Fruit fly (Drosophila melanogaster) whole organism, embryonic: ENCODE data around the gene Invadolysin.

Experiments
- Aef1 ChIP-seq: fragments of 200-800 bp; sonication (Bioruptor generic); IDR thresholded peaks from 3 replicates; pipeline ENCODE4 v1.3.6; 2022; ENCODE audit warnings: missing biosample characterization, missing genetic modification characterization
- Atf3 ChIP-seq: fragments of 200-800 bp; sonication (Bioruptor generic); optimal IDR thresholded peaks from 3 replicates; lab custom pipeline; 2016; ENCODE audit warnings: missing biosample characterization, missing genetic modification characterization
- C15 ChIP-seq: fragments of 200-800 bp; sonication (Bioruptor generic); IDR thresholded peaks from 3 replicates; pipeline ENCODE4 v1.3.6; 2022; ENCODE audit warnings: missing biosample characterization, missing genetic modification characterization
- CG10147 ChIP-seq: fragments of 200-800 bp; sonication (Bioruptor generic); optimal IDR thresholded peaks from 2 replicates; lab custom pipeline; 2019; ENCODE audit warnings: missing biosample characterization, mild to moderate bottlenecking, missing genetic modification characterization, moderate library complexity
- CG10321 ChIP-seq: fragments of 200-800 bp; sonication (Bioruptor generic); IDR thresholded peaks from 2 replicates; pipeline ENCODE4 v1.3.6; 2022; ENCODE audit warnings: missing biosample characterization, missing genetic modification characterization
- CG11247 ChIP-seq: fragments of 200-800 bp; sonication (Bioruptor generic); IDR thresholded peaks from 2 replicates; pipeline ENCODE4 v1.3.6; 2022; ENCODE audit warnings: missing biosample characterization, missing genetic modification characterization
- CG11504 ChIP-seq: fragments of 200-800 bp; sonication (Bioruptor generic); optimal IDR thresholded peaks from 3 replicates; lab custom pipeline; 2019; ENCODE audit warnings: missing biosample characterization, mild to moderate bottlenecking, missing genetic modification characterization, moderate library complexity
- CG11560 ChIP-seq: fragments of 200-800 bp; sonication (Bioruptor generic); IDR thresholded peaks from 3 replicates; pipeline ENCODE4 v1.3.6; 2022; ENCODE audit warnings: missing biosample characterization, missing genetic modification characterization
- CG12155 ChIP-seq: fragments of 200-800 bp; sonication (Bioruptor generic); optimal IDR thresholded peaks from 3 replicates; lab custom pipeline; 2016; ENCODE audit warnings: missing biosample characterization, missing genetic modification characterization
- CG14710 ChIP-seq: fragments of 200-800 bp; sonication (Bioruptor generic); optimal IDR thresholded peaks from 3 replicates; lab custom pipeline; 2019; ENCODE audit warnings: missing biosample characterization, mild to moderate bottlenecking, missing genetic modification characterization, moderate library complexity
- CG17328 ChIP-seq: fragments of 200-800 bp; sonication (Bioruptor generic); IDR thresholded peaks from 2 replicates; pipeline ENCODE4 v1.3.6; 2022; ENCODE audit warnings: missing biosample characterization, missing genetic modification characterization
- CG1832 ChIP-seq: fragments of 200-800 bp; sonication (Bioruptor generic); optimal IDR thresholded peaks from 2 replicates; lab custom pipeline; 2017; ENCODE audit warnings: missing biosample characterization, mild to moderate bottlenecking, missing genetic modification characterization, inconsistent platforms
- CG2129 ChIP-seq: fragments of 200-800 bp; sonication (Bioruptor generic); IDR thresholded peaks from 2 replicates; pipeline ENCODE4 v1.3.6; 2022; ENCODE audit warnings: missing biosample characterization, missing genetic modification characterization; ENCODE audit not compliant: partially characterized antibody
- CG2712 ChIP-seq: fragments of 200-800 bp; optimal IDR thresholded peaks from 3 replicates; lab custom pipeline; 2019; ENCODE audit warnings: missing biosample characterization, mild to moderate bottlenecking, missing genetic modification characterization, moderate library complexity
- CG30020 ChIP-seq: fragments of 200-800 bp; optimal IDR thresholded peaks from 2 replicates; lab custom pipeline; 2019; ENCODE audit warnings: missing biosample characterization, mild to moderate bottlenecking, missing genetic modification characterization, moderate library complexity
- CG31224 ChIP-seq: fragments of 200-800 bp; sonication (Bioruptor generic); IDR thresholded peaks from 2 replicates; pipeline ENCODE4 v1.3.6; 2022; ENCODE audit warnings: missing biosample characterization, missing genetic modification characterization
- CG4328 ChIP-seq: fragments of 200-800 bp; sonication (Bioruptor generic); optimal IDR thresholded peaks from 3 replicates; lab custom pipeline; 2017; ENCODE audit warnings: missing biosample characterization, missing genetic modification reagents, missing genetic modification characterization
- CG4707 ChIP-seq: fragments of 200-800 bp; sonication (Bioruptor generic); optimal IDR thresholded peaks from 2 replicates; lab custom pipeline; 2018; ENCODE audit warnings: missing biosample characterization, mild to moderate bottlenecking, missing genetic modification characterization, moderate library complexity
- CG5245 ChIP-seq: fragments of 200-800 bp; sonication (Bioruptor generic); optimal IDR thresholded peaks from 3 replicates; lab custom pipeline; 2016; ENCODE audit warnings: missing biosample characterization, missing genetic modification characterization
- CG6813 ChIP-seq: fragments of 200-800 bp; sonication (Bioruptor generic); optimal IDR thresholded peaks from 2 replicates; lab custom pipeline; 2017; ENCODE audit warnings: missing biosample characterization, missing genetic modification characterization, mild to moderate bottlenecking, moderate library complexity, missing genetic modification reagents
- CG7357 ChIP-seq: fragments of 200-800 bp; sonication (Bioruptor generic); IDR thresholded peaks from 3 replicates; pipeline ENCODE4 v1.3.6; 2022; ENCODE audit warnings: missing biosample characterization, missing genetic modification characterization
- CG7745 ChIP-seq: fragments of 200-800 bp; sonication (Bioruptor generic); optimal IDR thresholded peaks from 2 replicates; lab custom pipeline; 2018; ENCODE audit warnings: missing biosample characterization, mild to moderate bottlenecking, missing genetic modification characterization, moderate library complexity
- CG9797 ChIP-seq: fragments of 200-800 bp; sonication (Bioruptor generic); optimal IDR thresholded peaks from 3 replicates; lab custom pipeline; 2018; ENCODE audit warnings: missing biosample characterization, mild to moderate bottlenecking, missing genetic modification characterization
- CG9876 ChIP-seq: fragments of 200-800 bp; sonication (Bioruptor generic); optimal IDR thresholded peaks from 2 replicates; lab custom pipeline; 2016; ENCODE audit warnings: missing biosample characterization, missing genetic modification characterization
- Camta ChIP-seq: fragments of 200-800 bp; sonication (Bioruptor generic); optimal IDR thresholded peaks from 2 replicates; lab custom pipeline; 2016; ENCODE audit warnings: missing biosample characterization, missing genetic modification characterization
- CkIIα-i1 ChIP-seq: fragments of 200-800 bp; sonication (Bioruptor generic); IDR thresholded peaks from 2 replicates; pipeline ENCODE4 v1.3.6; 2022; ENCODE audit warnings: missing biosample characterization, missing genetic modification characterization
- E2f2 ChIP-seq: fragments of 200-800 bp; sonication (Bioruptor generic); IDR thresholded peaks from 2 replicates; pipeline ENCODE4 v1.3.6; 2022; ENCODE audit warnings: missing biosample characterization, missing genetic modification characterization
- ERR ChIP-seq: fragments of 200-800 bp; sonication (Bioruptor generic); optimal IDR thresholded peaks from 2 replicates; lab custom pipeline; 2016; ENCODE audit warnings: missing biosample characterization, missing genetic modification characterization
- Elba2 ChIP-seq: fragments of 200-800 bp; sonication (Bioruptor generic); optimal IDR thresholded peaks from 3 replicates; lab custom pipeline; 2016; ENCODE audit warnings: missing biosample characterization, missing genetic modification characterization
- Ets97D ChIP-seq: fragments of 200-800 bp; sonication (Bioruptor generic); optimal IDR thresholded peaks from 3 replicates; lab custom pipeline; 2016; ENCODE audit warnings: missing biosample characterization, missing genetic modification characterization
- HLH3B ChIP-seq: fragments of 200-800 bp; sonication (Bioruptor generic); IDR thresholded peaks from 2 replicates; pipeline ENCODE4 v1.3.6; 2022; ENCODE audit warnings: missing biosample characterization, missing genetic modification characterization
- Jarid2 ChIP-seq: fragments of 200-800 bp; sonication (Bioruptor generic); optimal IDR thresholded peaks from 3 replicates; lab custom pipeline; 2017; ENCODE audit warnings: mild to moderate bottlenecking, missing biosample characterization, missing genetic modification reagents, missing genetic modification characterization
- Med ChIP-seq: fragments of 200-800 bp; sonication (Bioruptor generic); peaks from one replicate; lab custom pipeline; 2016; ENCODE audit warnings: missing biosample characterization, missing genetic modification characterization, mild to moderate bottlenecking, inconsistent platforms, moderate library complexity
- Mes4 ChIP-seq: fragments of 200-800 bp; sonication (Bioruptor generic); optimal IDR thresholded peaks from 2 replicates; lab custom pipeline; 2016; ENCODE audit warnings: missing biosample characterization, missing genetic modification characterization
- NC2β ChIP-seq: fragments of 200-800 bp; sonication (Bioruptor generic); optimal IDR thresholded peaks from 2 replicates; lab custom pipeline; 2016; ENCODE audit warnings: missing biosample characterization, missing genetic modification characterization
- Ravus ChIP-seq: fragments of 200-800 bp; sonication (Bioruptor generic); IDR thresholded peaks from 2 replicates; pipeline ENCODE4 v1.3.6; 2022; ENCODE audit warnings: missing biosample characterization, missing genetic modification characterization
- Sry-δ ChIP-seq: fragments of 200-800 bp; sonication (Bioruptor generic); optimal IDR thresholded peaks from 2 replicates; lab custom pipeline; 2016; ENCODE audit warnings: missing biosample characterization, missing genetic modification characterization
- ab ChIP-seq: fragments of 200-800 bp; sonication (Bioruptor generic); optimal IDR thresholded peaks from 2 replicates; lab custom pipeline; 2016; ENCODE audit warnings: missing biosample characterization, missing genetic modification characterization
- bab2 ChIP-seq: fragments of 200-800 bp; sonication (Bioruptor generic); optimal IDR thresholded peaks from 2 replicates; lab custom pipeline; 2016; ENCODE audit warnings: missing biosample characterization, missing genetic modification characterization
- bcd ChIP-seq: fragments of 200-800 bp; sonication (Bioruptor generic); optimal IDR thresholded peaks from 2 replicates; lab custom pipeline; 2017; ENCODE audit warnings: missing biosample characterization, mild to moderate bottlenecking, missing genetic modification characterization
- crp ChIP-seq, 2 experiments: fragments of 200-800 bp; sonication (Bioruptor generic); optimal IDR thresholded peaks; 2 replicates in 1 of 2; 3 replicates in 1 of 2; lab custom pipeline; 2017; ENCODE audit warnings: missing biosample characterization in 2 of 2, missing genetic modification characterization in 2 of 2, mild to moderate bottlenecking in 1 of 2, moderate library complexity in 1 of 2
- da ChIP-seq: fragments of 200-800 bp; sonication (Bioruptor generic); optimal IDR thresholded peaks from 2 replicates; lab custom pipeline; 2016; ENCODE audit warnings: missing biosample characterization, missing genetic modification characterization
- dysf ChIP-seq: fragments of 200-800 bp; sonication (Bioruptor generic); IDR thresholded peaks from 3 replicates; pipeline ENCODE4 v1.3.6; 2022; ENCODE audit warnings: missing biosample characterization, missing genetic modification characterization
- en ChIP-seq: fragments of 200-800 bp; sonication (Bioruptor generic); optimal IDR thresholded peaks from 2 replicates; lab custom pipeline; 2016; ENCODE audit warnings: missing biosample characterization, missing genetic modification characterization
- insv ChIP-seq, 2 experiments: fragments of 200-800 bp; sonication (Bioruptor generic); optimal IDR thresholded peaks; 3 replicates each; lab custom pipeline; 2016 to 2018; ENCODE audit warnings: missing biosample characterization in 2 of 2, missing genetic modification characterization in 2 of 2
- inv ChIP-seq: fragments of 200-800 bp; sonication (Bioruptor generic); IDR thresholded peaks from 2 replicates; pipeline ENCODE4 v1.3.6; 2022; ENCODE audit warnings: missing biosample characterization, missing genetic modification characterization; ENCODE audit not compliant: partially characterized antibody
- lab ChIP-seq: fragments of 200-800 bp; sonication (Bioruptor generic); optimal IDR thresholded peaks from 3 replicates; lab custom pipeline; 2017; ENCODE audit warnings: missing biosample characterization, missing genetic modification characterization, mild to moderate bottlenecking, moderate library complexity, missing genetic modification reagents
- luna ChIP-seq: fragments of 200-800 bp; sonication (Bioruptor generic); optimal IDR thresholded peaks from 2 replicates; lab custom pipeline; 2016; ENCODE audit warnings: missing biosample characterization, missing genetic modification characterization
- pros ChIP-seq: fragments of 200-800 bp; sonication (Bioruptor generic); optimal IDR thresholded peaks from 3 replicates; lab custom pipeline; 2019; ENCODE audit warnings: missing biosample characterization, mild to moderate bottlenecking, missing genetic modification characterization, moderate library complexity
- salm ChIP-seq: fragments of 200-800 bp; sonication (Bioruptor generic); optimal IDR thresholded peaks from 2 replicates; lab custom pipeline; 2018; ENCODE audit warnings: missing biosample characterization, mild to moderate bottlenecking, missing genetic modification characterization
- trh ChIP-seq: fragments of 200-800 bp; sonication (Bioruptor generic); optimal IDR thresholded peaks from 2 replicates; lab custom pipeline; 2016; ENCODE audit warnings: missing biosample characterization, missing genetic modification characterization
- vfl ChIP-seq: fragments of 200-800 bp; sonication (Bioruptor generic); optimal IDR thresholded peaks from 2 replicates; lab custom pipeline; 2016; ENCODE audit warnings: missing biosample characterization, missing genetic modification characterization

The Invadolysin gene

DNA sequence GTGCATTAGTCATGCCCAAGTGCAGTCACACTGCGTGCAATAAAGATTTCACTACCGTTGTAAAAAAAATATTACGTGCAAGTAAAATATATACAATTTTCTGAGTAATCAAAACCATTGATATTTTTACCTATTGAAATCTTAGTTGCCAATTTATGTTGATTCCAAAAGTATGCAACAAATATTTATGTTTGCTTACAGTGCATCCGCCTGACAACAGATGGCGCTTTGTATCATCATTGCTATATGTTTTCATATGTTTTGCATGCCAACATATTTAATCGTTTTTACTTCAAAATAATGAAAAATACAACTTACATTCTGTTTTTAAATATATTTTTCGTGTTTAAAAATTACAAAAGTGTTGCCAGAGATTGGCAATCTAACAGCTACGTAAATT, 59.1 kb downstream of the Invadolysin start (continued):
- TF ChIP-seq inv (GFP tag; lab: Robert Waterston, UW) (no peak), C15 (GFP tag; lab: Robert Waterston, UW) (no peak), CG10147 (GFP tag; lab: Kevin White, UChicago) (no peak), Aef1 (no peak; the same call in 2 of the 3 replicates), CG2712 (tag; lab: Kevin White, UChicago) (peak; percentile 44), CkIIα-i1 (GFP tag; lab: Robert Waterston, UW) (no peak), bcd (GFP tag; lab: Kevin White, UChicago) (peak; percentile 28), en (GFP tag; lab: Kevin White, UChicago) (no peak), Med (GFP tag; lab: Kevin White, UChicago) (peak; percentile 90), E2f2 (GFP tag; lab: Robert Waterston, UW) (no peak), CG10321 (GFP tag; lab: Robert Waterston, UW) (no peak), CG4328 (no peak), ERR (no peak), NC2β (GFP tag; lab: Kevin White, UChicago) (peak; percentile 21), CG9797 (GFP tag; lab: Kevin White, UChicago) (no peak), Ravus (GFP tag; lab: Robert Waterston, UW) (no peak), CG5245 (GFP tag; lab: Kevin White, UChicago) (peak; percentile 8), CG12155 (GFP tag; lab: Kevin White, UChicago) (no peak), CG7745 (tag; lab: Kevin White, UChicago) (no peak), Elba2 (GFP tag; lab: Kevin White, UChicago) (no peak), CG31224 (GFP tag; lab: Robert Waterston, UW) (no peak), CG9876 (GFP tag; lab: Kevin White, UChicago) (no peak), lab (GFP tag; lab: Kevin White, UChicago) (peak; percentile 11), Mes4 (peak; percentile 46), CG7357 (GFP tag; lab: Robert Waterston, UW) (no peak), bab2 (GFP tag; lab: Kevin White, UChicago) (no peak), Ets97D (GFP tag; lab: Kevin White, UChicago) (no peak), ab (GFP tag; lab: Kevin White, UChicago) (no peak), da (no peak), salm (no peak), crp (GFP tag; optimal IDR thresholded peaks at IDR 0.05; lab: Kevin White, UChicago) (no peak), CG11504 (tag; lab: Kevin White, UChicago) (peak; percentile 40), vfl (GFP tag; lab: Kevin White, UChicago) (no peak), HLH3B (GFP tag; lab: Robert Waterston, UW) (no peak), dysf (peak; percentile 28; the same call in 1 of the 3 replicates), Atf3 (GFP tag; lab: Kevin White, UChicago) (peak; percentile 30), Sry-δ (GFP tag; lab: Kevin White, UChicago) (no peak), insv (GFP tag; optimal IDR thresholded peaks at IDR 0.05; lab: Kevin White, UChicago) (no peak), Camta (peak; percentile 29), CG4707 (GFP tag; lab: Kevin White, UChicago) (peak; percentile 43), Jarid2 (peak; percentile 26), pros (GFP tag; lab: Kevin White, UChicago) (no peak), CG11560 (tag; lab: Robert Waterston, UW) (no peak), CG30020 (tag; lab: Kevin White, UChicago) (no peak), luna (GFP tag; lab: Kevin White, UChicago) (peak; percentile 17), CG11247 (0 out of 2 replicates have a peak, but pooled peaks have one; percentile 45), CG14710 (tag; lab: Kevin White, UChicago) (peak; percentile 45), CG6813 (peak; percentile 27), CG2129 (GFP tag; lab: Robert Waterston, UW) (no peak), trh (GFP tag; lab: Kevin White, UChicago) (no peak), CG1832 (GFP tag; lab: Kevin White, UChicago) (no peak), CG17328 (peak; percentile 38; the same call in 1 of the 2 replicates)
